Fruit fly (Drosophila melanogaster): ENCODE data around the gene CG12426.

- no peak for TF ChIP-seq CTCF (optimal IDR thresholded peaks at IDR 0.05)
- no peak for TF ChIP-seq CG8478 (optimal IDR thresholded peaks at IDR 0.05)
These were observed 33.5 kb upstream of the CG12426 start, which contains the start of gene CG34353 for dm6 chr3R:27905695-27906094.

All from S2 (cell line).